Fruit fly (Drosophila melanogaster) S2 (cell line): ENCODE data around the gene Pitslre.

Experiments
- CG8478 ChIP-seq: fragments of >200 bp; optimal IDR thresholded peaks from 2 replicates; lab custom pipeline; 2018
- CTCF ChIP-seq, 2 experiments: fragments of >200 bp; optimal IDR thresholded peaks; 2 replicates each; lab custom pipeline; 2018

dm6 chr3L:20734258-20734624, 37.1 kb upstream of the Pitslre start:
- TF ChIP-seq CG8478 (lab: Kevin White, UChicago) (no peak), CTCF (optimal IDR thresholded peaks at IDR 0.05; lab: Kevin White, UChicago) (no peak)
